Fruit fly (Drosophila melanogaster): Measurements from ENCODE around the gene CG32579.

The CG32579 gene

dm6 chrX:16331562-16332233, 8.6 kb downstream of the CG32579 start (continued):
- no peak for TF ChIP-seq lab (GFP tag; optimal IDR thresholded peaks at IDR 0.05)
- TF ChIP-seq CG15514 (GFP tag; optimal IDR thresholded peaks at IDR 0.05) = peak; percentile 90
- no peak for TF ChIP-seq Dip3 (GFP tag; optimal IDR thresholded peaks at IDR 0.05)
- TF ChIP-seq hkb (optimal IDR thresholded peaks at IDR 0.05) = no peak
- TF ChIP-seq hkb (GFP tag; IDR thresholded peaks at IDR 0.05) = no peak
- TF ChIP-seq gro (GFP tag; optimal IDR thresholded peaks at IDR 0.05) = no peak
- no peak for TF ChIP-seq Xbp1 (GFP tag; optimal IDR thresholded peaks at IDR 0.05)
- TF ChIP-seq CG17568 (GFP tag; optimal IDR thresholded peaks at IDR 0.05) = no peak
- TF ChIP-seq dysf (GFP tag; IDR thresholded peaks at IDR 0.05) = no peak
- no peak for TF ChIP-seq so (GFP tag; IDR thresholded peaks at IDR 0.05)
- TF ChIP-seq CG13287 (GFP tag; IDR thresholded peaks at IDR 0.05; ENCODE audit: partially characterized antibody) = peak; percentile 84
- no peak for TF ChIP-seq CG34376 (GFP tag; optimal IDR thresholded peaks at IDR 0.05)
- TF ChIP-seq HLH4C (GFP tag; IDR thresholded peaks at IDR 0.05; ENCODE audit: partially characterized antibody) = peak; percentile 68
- no peak for TF ChIP-seq ab (GFP tag; optimal IDR thresholded peaks at IDR 0.05)
- TF ChIP-seq CG14965 (GFP tag; optimal IDR thresholded peaks at IDR 0.05; ENCODE audit: borderline replicate concordance) = no peak
- no peak for TF ChIP-seq danr (GFP tag; IDR thresholded peaks at IDR 0.05)
- no peak for TF ChIP-seq CG18476 (GFP tag; optimal IDR thresholded peaks at IDR 0.05)
- no peak for TF ChIP-seq gsb-n (tag; optimal IDR thresholded peaks at IDR 0.05)
- TF ChIP-seq B-H1 (GFP tag; IDR thresholded peaks at IDR 0.05) = no peak
- no peak for TF ChIP-seq cas (GFP tag; IDR thresholded peaks at IDR 0.05)
- no peak for TF ChIP-seq slp2 (GFP tag; optimal IDR thresholded peaks at IDR 0.05)
- no peak for TF ChIP-seq D19B (GFP tag; optimal IDR thresholded peaks at IDR 0.05)
- no peak for TF ChIP-seq aop (GFP tag; IDR thresholded peaks at IDR 0.05)
- TF ChIP-seq Ets65A (GFP tag) = no peak
- TF ChIP-seq NC2β (GFP tag; optimal IDR thresholded peaks at IDR 0.05) = no peak
- no peak for TF ChIP-seq Abd-B (GFP tag; optimal IDR thresholded peaks at IDR 0.05)
- no peak for TF ChIP-seq CG17612 (GFP tag; IDR thresholded peaks at IDR 0.05)
- no peak for TF ChIP-seq CG17912 (GFP tag; optimal IDR thresholded peaks at IDR 0.05)
- no peak for TF ChIP-seq gsb (GFP tag; IDR thresholded peaks at IDR 0.05)
- peak; percentile 86 for TF ChIP-seq Scr (GFP tag; IDR thresholded peaks at IDR 0.05; ENCODE audit: partially characterized antibody)
- no peak for TF ChIP-seq CG14050 (GFP tag; IDR thresholded peaks at IDR 0.05)
- peak; percentile 95 for TF ChIP-seq pfk (GFP tag; optimal IDR thresholded peaks at IDR 0.05)
- no peak for TF ChIP-seq CG6813 (GFP tag; optimal IDR thresholded peaks at IDR 0.05)
- TF ChIP-seq CG16813 (GFP tag; IDR thresholded peaks at IDR 0.05; ENCODE audit: partially characterized antibody) = peak; percentile 86
- TF ChIP-seq Vsx1 (GFP tag; optimal IDR thresholded peaks at IDR 0.05) = no peak
- TF ChIP-seq CG4328 (GFP tag; optimal IDR thresholded peaks at IDR 0.05) = no peak
- no peak for TF ChIP-seq CG18011 (GFP tag; optimal IDR thresholded peaks at IDR 0.05)
- no peak for TF ChIP-seq trem (tag; optimal IDR thresholded peaks at IDR 0.05)
- peak; percentile 72 for TF ChIP-seq hbn (GFP tag; IDR thresholded peaks at IDR 0.05; ENCODE audit: partially characterized antibody)
- TF ChIP-seq CG8765 (GFP tag; IDR thresholded peaks at IDR 0.05) = no peak
- no peak for TF ChIP-seq CG32772 (GFP tag; IDR thresholded peaks at IDR 0.05)
- no peak for TF ChIP-seq CG15073 (GFP tag; optimal IDR thresholded peaks at IDR 0.05)
- TF ChIP-seq kni (GFP tag; optimal IDR thresholded peaks at IDR 0.05) = peak; percentile 14
- no peak for TF ChIP-seq Nf-YB (GFP tag; optimal IDR thresholded peaks at IDR 0.05)
- TF ChIP-seq grn (GFP tag; optimal IDR thresholded peaks at IDR 0.05) = no peak
- no peak for TF ChIP-seq cg (GFP tag; optimal IDR thresholded peaks at IDR 0.05)
- TF ChIP-seq fd64A (GFP tag; optimal IDR thresholded peaks at IDR 0.05) = no peak
- TF ChIP-seq B-H2 (GFP tag; optimal IDR thresholded peaks at IDR 0.05) = peak; percentile 24
- TF ChIP-seq Hand (GFP tag; optimal IDR thresholded peaks at IDR 0.05) = no peak
- TF ChIP-seq sens-2 (GFP tag; IDR thresholded peaks at IDR 0.05) = no peak
